Worm (Caenorhabditis elegans) whole organism, young adult: Measurements from ENCODE around the gene syd-1.

Experiments
- B0336.3 ChIP-seq: fragments of 200-800 bp; sonication (Bioruptor generic); IDR thresholded peaks from 2 replicates; pipeline ENCODE4 v1.3.6; 2022; ENCODE audit warnings: missing genetic modification characterization, missing compliant biosample characterization
- hmg-1.2 ChIP-seq: fragments of 200-800 bp; sonication (Bioruptor generic); IDR thresholded peaks from 2 replicates; pipeline ENCODE4 v1.3.6; 2022; ENCODE audit warnings: missing genetic modification reagents, missing genetic modification characterization, missing compliant biosample characterization

DNA sequence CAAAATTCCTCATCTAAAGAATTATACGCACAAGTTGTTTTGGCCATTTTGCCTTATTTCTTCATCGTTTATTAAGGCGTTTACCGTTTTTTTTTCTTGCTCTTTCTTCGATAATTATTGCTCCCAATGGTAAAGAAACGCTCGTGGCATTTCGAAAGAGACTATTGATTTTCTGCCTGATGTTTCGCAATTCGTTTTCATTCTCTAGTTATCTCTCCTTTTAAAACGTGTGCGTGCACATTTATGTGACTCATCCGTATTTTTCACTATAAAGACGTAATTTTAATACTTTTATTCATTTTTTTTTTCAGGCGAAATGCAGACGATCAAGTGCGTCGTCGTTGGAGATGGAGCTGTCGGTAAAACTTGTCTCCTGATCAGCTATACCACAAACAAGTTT is 21.4 kb upstream of the syd-1 start, which contains the start of gene cdc-42:
- TF ChIP-seq hmg-1.2 (no peak), B0336.3 (GFP tag; lab: Robert Waterston, UW) (no peak)
